Worm (Caenorhabditis elegans) whole organism, young adult: ENCODE measurements around the gene F13H8.3.

Experiments used
- D2030.7 ChIP-seq: fragments of 200-800 bp; sonication (Bioruptor generic); IDR thresholded peaks from 2 replicates; pipeline ENCODE4 v1.3.6; 2022; ENCODE audit warnings: missing genetic modification reagents, missing genetic modification characterization, missing compliant biosample characterization
- F10E7.11 ChIP-seq: sonication (generic microtip); optimal IDR thresholded peaks from 2 replicates; lab custom pipeline; 2017; ENCODE audit warnings: mild to moderate bottlenecking, missing genetic modification characterization, moderate library complexity, missing compliant biosample characterization
- F37B4.10 ChIP-seq: fragments of 200-800 bp; sonication (Bioruptor generic); IDR thresholded peaks from 2 replicates; pipeline ENCODE4 v1.3.6; 2022; ENCODE audit warnings: missing genetic modification characterization, missing compliant biosample characterization
- F49E8.2 ChIP-seq: sonication (generic microtip); optimal IDR thresholded peaks from 3 replicates; lab custom pipeline; 2017; ENCODE audit warnings: missing genetic modification characterization, mild to moderate bottlenecking, missing compliant biosample characterization, antibody characterized with exemption, moderate library complexity; ENCODE audit not compliant: insufficient read depth
- F52B5.7 ChIP-seq: sonication (generic microtip); optimal IDR thresholded peaks from 2 replicates; lab custom pipeline; 2016; ENCODE audit warnings: mild to moderate bottlenecking, missing genetic modification characterization, missing compliant biosample characterization
- F55B11.4 ChIP-seq: sonication (generic microtip); optimal IDR thresholded peaks from 2 replicates; lab custom pipeline; 2016; ENCODE audit warnings: missing compliant biosample characterization, missing genetic modification characterization, borderline replicate concordance; ENCODE audit not compliant: insufficient read depth
- F57A8.1 ChIP-seq: fragments of 200-800 bp; sonication (Bioruptor generic); optimal IDR thresholded peaks from 2 replicates; lab custom pipeline; 2018; ENCODE audit warnings: mild to moderate bottlenecking, missing genetic modification characterization, moderate library complexity, missing compliant biosample characterization
- F57C9.4 ChIP-seq: sonication (generic microtip); optimal IDR thresholded peaks from 2 replicates; lab custom pipeline; 2017; ENCODE audit warnings: mild to moderate bottlenecking, missing genetic modification characterization, missing compliant biosample characterization
- Y53F4B.3 ChIP-seq: fragments of 200-800 bp; sonication (Bioruptor generic); IDR thresholded peaks from 2 replicates; pipeline ENCODE4 v1.3.6; 2022; ENCODE audit warnings: missing genetic modification reagents, missing genetic modification characterization, missing compliant biosample characterization
- Y53G8AR.9 ChIP-seq: fragments of 200-800 bp; sonication (Bioruptor generic); conservative IDR thresholded peaks from 2 replicates; pipeline ENCODE4 v1.3.6; 2022; ENCODE audit warnings: missing genetic modification reagents, missing genetic modification characterization, missing compliant biosample characterization
- Y95B8A.8 ChIP-seq: fragments of 200-800 bp; sonication (Bioruptor generic); IDR thresholded peaks from 2 replicates; pipeline ENCODE4 v1.3.6; 2022; ENCODE audit warnings: missing genetic modification reagents, missing genetic modification characterization, missing compliant biosample characterization
- ZK185.1 ChIP-seq: sonication (generic microtip); optimal IDR thresholded peaks from 2 replicates; lab custom pipeline; 2016; ENCODE audit warnings: mild to moderate bottlenecking, missing genetic modification characterization, missing compliant biosample characterization; ENCODE audit not compliant: poor library complexity, severe bottlenecking
- attf-5 ChIP-seq: fragments of 200-800 bp; sonication (Bioruptor generic); optimal IDR thresholded peaks from 2 replicates; lab custom pipeline; 2018; ENCODE audit warnings: mild to moderate bottlenecking, missing genetic modification characterization, missing compliant biosample characterization
- attf-6 ChIP-seq: fragments of 200-800 bp; sonication (Bioruptor generic); IDR thresholded peaks from 2 replicates; pipeline ENCODE4 v1.3.6; 2022; ENCODE audit warnings: missing genetic modification reagents, missing genetic modification characterization, missing compliant biosample characterization
- bed-2 ChIP-seq: fragments of 200-800 bp; sonication (Bioruptor generic); IDR thresholded peaks from 2 replicates; pipeline ENCODE4 v1.3.6; 2022; ENCODE audit warnings: missing genetic modification reagents, missing genetic modification characterization, missing compliant biosample characterization
- ceh-27 ChIP-seq: fragments of 200-800 bp; sonication (Bioruptor generic); optimal IDR thresholded peaks from 2 replicates; lab custom pipeline; 2018; ENCODE audit warnings: mild to moderate bottlenecking, missing genetic modification characterization, moderate library complexity, missing compliant biosample characterization
- ceh-91 ChIP-seq: fragments of 200-800 bp; sonication (Bioruptor generic); IDR thresholded peaks from 2 replicates; pipeline ENCODE4 v1.3.6; 2022; ENCODE audit warnings: missing genetic modification reagents, missing genetic modification characterization, missing compliant biosample characterization
- chd-7 ChIP-seq: sonication (generic microtip); optimal IDR thresholded peaks from 2 replicates; lab custom pipeline; 2016; ENCODE audit warnings: mild to moderate bottlenecking, missing genetic modification characterization, moderate library complexity, missing compliant biosample characterization
- die-1 ChIP-seq: sonication (generic microtip); optimal IDR thresholded peaks from 2 replicates; lab custom pipeline; 2016; ENCODE audit warnings: missing genotype, mild to moderate bottlenecking, missing genetic modification characterization, missing compliant biosample characterization
- dpl-1 ChIP-seq: fragments of 150-350 bp; optimal IDR thresholded peaks from 2 replicates; lab custom pipeline; 2014; ENCODE audit warnings: missing biosample characterization, missing genetic modification reagents, missing genetic modification characterization
- efl-1 ChIP-seq: fragments of 150-350 bp; optimal IDR thresholded peaks from 2 replicates; lab custom pipeline; 2014; ENCODE audit warnings: missing biosample characterization, missing genetic modification reagents, missing genetic modification characterization
- egl-44 ChIP-seq: fragments of 200-800 bp; sonication (Bioruptor generic); IDR thresholded peaks from 2 replicates; pipeline ENCODE4 v1.3.6; 2022; ENCODE audit warnings: missing genetic modification reagents, missing genetic modification characterization, missing compliant biosample characterization
- ets-4 ChIP-seq: fragments of 200-800 bp; sonication (Bioruptor generic); optimal IDR thresholded peaks from 2 replicates; lab custom pipeline; 2018; ENCODE audit warnings: mild to moderate bottlenecking, missing genetic modification characterization, missing compliant biosample characterization
- fkh-3 ChIP-seq: sonication (generic microtip); optimal IDR thresholded peaks from 2 replicates; lab custom pipeline; 2016; ENCODE audit warnings: mild to moderate bottlenecking, missing genetic modification characterization, missing compliant biosample characterization
- hlh-26 ChIP-seq: fragments of 200-800 bp; sonication (Bioruptor generic); conservative IDR thresholded peaks from 2 replicates; pipeline ENCODE4 v1.3.6; 2022; ENCODE audit warnings: missing genetic modification reagents, missing genetic modification characterization, missing compliant biosample characterization
- let-526 ChIP-seq: fragments of 200-800 bp; sonication (Bioruptor generic); IDR thresholded peaks from 2 replicates; pipeline ENCODE4 v1.3.6; 2022; ENCODE audit warnings: missing genetic modification reagents, missing genetic modification characterization, missing compliant biosample characterization
- let-607 ChIP-seq, 2 experiments: fragments of 200-800 bp in 1 of 2; sonication (Bioruptor generic) in 1 of 2; sonication (generic microtip) in 1 of 2; optimal IDR thresholded peaks; 2 replicates each; lab custom pipeline; 2016 to 2018; ENCODE audit warnings: mild to moderate bottlenecking in 2 of 2, missing compliant biosample characterization in 2 of 2, missing genetic modification characterization in 2 of 2, moderate library complexity in 2 of 2, missing genotype in 1 of 2
- lir-1 ChIP-seq: fragments of 200-800 bp; sonication (Bioruptor generic); conservative IDR thresholded peaks from 2 replicates; pipeline ENCODE4 v1.3.6; 2022; ENCODE audit warnings: missing genetic modification reagents, missing genetic modification characterization, missing compliant biosample characterization
- lsl-1 ChIP-seq: fragments of 200-800 bp; sonication (Bioruptor generic); optimal IDR thresholded peaks from 2 replicates; lab custom pipeline; 2018; ENCODE audit warnings: mild to moderate bottlenecking, missing genetic modification characterization, moderate library complexity, missing compliant biosample characterization
- madf-10 ChIP-seq: sonication (generic microtip); optimal IDR thresholded peaks from 2 replicates; lab custom pipeline; 2016; ENCODE audit warnings: mild to moderate bottlenecking, missing genetic modification characterization, missing compliant biosample characterization
- madf-3 ChIP-seq: fragments of 200-800 bp; sonication (Bioruptor generic); IDR thresholded peaks from 2 replicates; pipeline ENCODE4 v1.3.6; 2022; ENCODE audit warnings: missing genetic modification reagents, missing genetic modification characterization, missing compliant biosample characterization
- madf-8 ChIP-seq: fragments of 200-800 bp; sonication (Bioruptor generic); conservative IDR thresholded peaks from 2 replicates; pipeline ENCODE4 v1.3.6; 2022; ENCODE audit warnings: missing genetic modification reagents, missing genetic modification characterization, missing compliant biosample characterization
- mcd-1 ChIP-seq: fragments of 200-800 bp; sonication (Bioruptor generic); IDR thresholded peaks from 2 replicates; pipeline ENCODE4 v1.3.6; 2022; ENCODE audit warnings: missing genetic modification reagents, missing genetic modification characterization, missing compliant biosample characterization
- mel-28 ChIP-seq: sonication (generic microtip); optimal IDR thresholded peaks from 2 replicates; lab custom pipeline; 2016; ENCODE audit warnings: borderline replicate concordance, mild to moderate bottlenecking, missing genetic modification characterization, missing compliant biosample characterization
- mxl-1 ChIP-seq: sonication (generic microtip); optimal IDR thresholded peaks from 2 replicates; lab custom pipeline; 2016; ENCODE audit warnings: missing genetic modification characterization, missing compliant biosample characterization
- nhr-179 ChIP-seq: sonication (generic microtip); optimal IDR thresholded peaks from 2 replicates; lab custom pipeline; 2016; ENCODE audit warnings: mild to moderate bottlenecking, missing genetic modification characterization, missing compliant biosample characterization
- nhr-27 ChIP-seq: fragments of 200-800 bp; sonication (Bioruptor generic); optimal IDR thresholded peaks from 2 replicates; lab custom pipeline; 2018; ENCODE audit warnings: mild to moderate bottlenecking, missing genetic modification characterization, moderate library complexity, missing compliant biosample characterization
- snpc-1.1 ChIP-seq: sonication (generic microtip); optimal IDR thresholded peaks from 2 replicates; lab custom pipeline; 2017; ENCODE audit warnings: missing genetic modification characterization, mild to moderate bottlenecking, missing compliant biosample characterization, antibody characterized with exemption, moderate library complexity, missing genotype, missing genetic modification reagents; ENCODE audit not compliant: insufficient read depth
- snpc-3.4 ChIP-seq: sonication (generic microtip); optimal IDR thresholded peaks from 2 replicates; lab custom pipeline; 2017; ENCODE audit warnings: missing genetic modification characterization, mild to moderate bottlenecking, missing compliant biosample characterization, antibody characterized with exemption, moderate library complexity, missing genotype, missing genetic modification reagents
- somi-1 ChIP-seq: fragments of 200-800 bp; sonication (Bioruptor generic); optimal IDR thresholded peaks from 2 replicates; lab custom pipeline; 2018; ENCODE audit warnings: mild to moderate bottlenecking, missing genetic modification characterization, missing compliant biosample characterization
- tbp1 ChIP-seq: fragments of 200-800 bp; sonication (Bioruptor generic); optimal IDR thresholded peaks from 2 replicates; lab custom pipeline; 2018; ENCODE audit warnings: mild to moderate bottlenecking, missing genetic modification characterization, missing compliant biosample characterization
- xnd-1 ChIP-seq: sonication (generic microtip); optimal IDR thresholded peaks from 2 replicates; lab custom pipeline; 2016; ENCODE audit warnings: missing genotype, missing genetic modification reagents, missing genetic modification characterization, missing compliant biosample characterization
- zfh-2 ChIP-seq: fragments of 200-800 bp; sonication (Bioruptor generic); conservative IDR thresholded peaks from 2 replicates; pipeline ENCODE4 v1.3.6; 2022; ENCODE audit warnings: missing genetic modification reagents, missing genetic modification characterization, missing compliant biosample characterization
- ztf-18 ChIP-seq: sonication (generic microtip); optimal IDR thresholded peaks from 2 replicates; lab custom pipeline; 2016; ENCODE audit warnings: missing genotype, mild to moderate bottlenecking, missing genetic modification characterization, missing compliant biosample characterization
- ztf-26 ChIP-seq: sonication (generic microtip); optimal IDR thresholded peaks from 2 replicates; lab custom pipeline; 2017; ENCODE audit warnings: missing genetic modification characterization, missing compliant biosample characterization

Gene F13H8.3

DNA sequence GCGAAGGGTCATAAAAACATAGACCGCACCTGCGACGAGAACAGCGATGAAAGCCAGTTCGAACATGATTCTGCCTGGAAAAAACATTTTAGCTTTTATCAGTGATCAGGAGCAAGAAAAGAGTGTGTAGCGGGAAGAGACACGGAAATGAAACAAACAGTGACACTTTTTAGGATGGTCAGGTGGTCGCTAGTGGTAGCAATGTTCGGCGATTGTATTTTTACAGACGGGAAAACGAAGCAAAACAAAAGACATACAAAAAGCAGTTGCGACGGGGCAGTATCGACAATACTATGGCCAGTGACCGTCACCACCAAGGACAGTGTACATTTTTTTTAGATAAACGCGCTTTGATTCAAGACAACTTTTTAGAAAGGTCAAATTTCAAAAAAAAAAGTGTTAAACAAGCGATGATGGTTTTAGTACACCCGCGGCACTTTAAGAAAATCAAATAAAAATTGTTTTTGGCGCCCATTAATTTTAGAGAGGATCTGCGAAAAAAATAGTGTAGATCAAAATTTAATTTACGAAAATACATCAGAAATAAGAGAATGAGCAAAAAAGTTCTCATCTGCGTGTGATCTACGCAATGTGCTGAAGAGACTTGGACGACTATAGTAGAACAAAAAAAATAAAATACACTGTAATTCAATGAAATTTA, 28.2 kb upstream of the F13H8.3 start, which contains the start of gene T24H7.9 (continued):
- TF ChIP-seq hlh-26 (no peak), ceh-27 (no peak), F57C9.4 (no peak), attf-6 (GFP tag; lab: Robert Waterston, UW) (no peak), ZK185.1 (tag; lab: Kevin White, UChicago) (no peak), ztf-18 (no peak), attf-5 (GFP tag; lab: Kevin White, UChicago) (peak; percentile 26), Y53G8AR.9 (GFP tag; lab: Robert Waterston, UW) (no peak), mcd-1 (GFP tag; lab: Robert Waterston, UW) (no peak), dpl-1 (GFP tag; lab: Kevin White, UChicago) (peak; percentile 35), fkh-3 (tag; lab: Kevin White, UChicago) (no peak), nhr-27 (tag; lab: Kevin White, UChicago) (no peak), F55B11.4 (tag; lab: Kevin White, UChicago) (no peak), nhr-179 (tag; lab: Kevin White, UChicago) (no peak), madf-10 (tag; lab: Kevin White, UChicago) (no peak), efl-1 (peak; percentile 74), Y95B8A.8 (GFP tag; lab: Robert Waterston, UW) (no peak), zfh-2 (GFP tag; lab: Robert Waterston, UW) (no peak), chd-7 (tag; lab: Kevin White, UChicago) (no peak), snpc-3.4 (tag; lab: Kevin White, UChicago) (no peak), F10E7.11 (tag; lab: Kevin White, UChicago) (no peak), F52B5.7 (tag; lab: Kevin White, UChicago) (no peak), egl-44 (GFP tag; lab: Robert Waterston, UW) (no peak), lsl-1 (GFP tag; lab: Kevin White, UChicago) (peak; percentile 24), ets-4 (no peak), F37B4.10 (GFP tag; lab: Robert Waterston, UW) (no peak), snpc-1.1 (tag; lab: Kevin White, UChicago) (no peak), F49E8.2 (tag; lab: Kevin White, UChicago) (no peak), xnd-1 (tag; lab: Kevin White, UChicago) (peak; percentile 58), F57A8.1 (GFP tag; lab: Kevin White, UChicago) (no peak), Y53F4B.3 (no peak), madf-8 (peak; percentile 77), let-607 (tag; optimal IDR thresholded peaks at IDR 0.05; lab: Kevin White, UChicago) (no peak), bed-2 (GFP tag; lab: Robert Waterston, UW) (no peak), somi-1 (no peak), ztf-26 (tag; lab: Kevin White, UChicago) (no peak), ceh-91 (GFP tag; lab: Robert Waterston, UW) (peak; percentile 57), tbp1 (GFP tag; lab: Kevin White, UChicago) (no peak), let-526 (GFP tag; lab: Robert Waterston, UW) (no peak), mxl-1 (no peak), lir-1 (GFP tag; lab: Robert Waterston, UW) (no peak), D2030.7 (GFP tag; lab: Robert Waterston, UW) (peak; percentile 50; the same call in 1 of the 2 replicates), madf-3 (GFP tag; lab: Robert Waterston, UW) (no peak), mel-28 (tag; lab: Kevin White, UChicago) (no peak), die-1 (tag; lab: Kevin White, UChicago) (no peak)
